Fruit fly (Drosophila melanogaster) whole organism, adult: ENCODE data around the gene CG15578.

Source experiments
- CG11617 ChIP-seq: fragments of 200-800 bp; sonication (Bioruptor generic); optimal IDR thresholded peaks from 2 replicates; lab custom pipeline; 2017; ENCODE audit warnings: mild to moderate bottlenecking, missing biosample characterization, missing genetic modification reagents, missing genetic modification characterization
- CG12768 ChIP-seq: fragments of 200-800 bp; sonication (Bioruptor generic); optimal IDR thresholded peaks from 2 replicates; lab custom pipeline; 2017; ENCODE audit warnings: missing biosample characterization, missing genetic modification characterization, mild to moderate bottlenecking, moderate library complexity, missing genetic modification reagents
- CG14711 ChIP-seq: fragments of 200-800 bp; sonication (Bioruptor generic); optimal IDR thresholded peaks from 2 replicates; lab custom pipeline; 2018; ENCODE audit warnings: missing biosample characterization, mild to moderate bottlenecking, missing genetic modification characterization, moderate library complexity
- CG1620 ChIP-seq: fragments of 200-800 bp; sonication (Bioruptor generic); optimal IDR thresholded peaks from 2 replicates; lab custom pipeline; 2016; ENCODE audit warnings: missing biosample characterization, missing genetic modification characterization
- CG33017 ChIP-seq: fragments of 200-800 bp; sonication (Bioruptor generic); optimal IDR thresholded peaks from 2 replicates; lab custom pipeline; 2018; ENCODE audit warnings: missing biosample characterization, mild to moderate bottlenecking, missing genetic modification characterization, moderate library complexity
- CG5204 ChIP-seq: fragments of 200-800 bp; sonication (Bioruptor generic); optimal IDR thresholded peaks from 2 replicates; lab custom pipeline; 2016; ENCODE audit warnings: missing biosample characterization, missing genetic modification characterization
- CG7045 ChIP-seq: fragments of 200-800 bp; sonication (Bioruptor generic); optimal IDR thresholded peaks from 2 replicates; lab custom pipeline; 2017; ENCODE audit warnings: missing biosample characterization, mild to moderate bottlenecking, missing genetic modification characterization
- CG7101 ChIP-seq: fragments of 200-800 bp; sonication (Bioruptor generic); optimal IDR thresholded peaks from 2 replicates; lab custom pipeline; 2018; ENCODE audit warnings: missing biosample characterization, mild to moderate bottlenecking, missing genetic modification characterization, moderate library complexity
- Clk ChIP-seq: fragments of 200-800 bp; sonication (Bioruptor generic); optimal IDR thresholded peaks from 2 replicates; lab custom pipeline; 2017; ENCODE audit warnings: missing biosample characterization, missing genetic modification characterization
- Crg-1 ChIP-seq: fragments of 200-800 bp; sonication (Bioruptor generic); optimal IDR thresholded peaks from 2 replicates; lab custom pipeline; 2016; ENCODE audit warnings: missing biosample characterization, missing genetic modification characterization
- Hr96 ChIP-seq: fragments of 200-800 bp; sonication (Bioruptor generic); optimal IDR thresholded peaks from 2 replicates; lab custom pipeline; 2016; ENCODE audit warnings: missing biosample characterization, missing genetic modification characterization
- Mnt ChIP-seq: fragments of 200-800 bp; sonication (Bioruptor generic); optimal IDR thresholded peaks from 2 replicates; lab custom pipeline; 2016; ENCODE audit warnings: missing biosample characterization, mild to moderate bottlenecking, missing genetic modification characterization
- bab1 ChIP-seq: fragments of 200-800 bp; sonication (Bioruptor generic); optimal IDR thresholded peaks from 3 replicates; lab custom pipeline; 2019; ENCODE audit warnings: missing biosample characterization, mild to moderate bottlenecking, missing genetic modification characterization, moderate library complexity
- cic ChIP-seq: fragments of 200-800 bp; sonication (Bioruptor generic); optimal IDR thresholded peaks from 2 replicates; lab custom pipeline; 2017; ENCODE audit warnings: missing biosample characterization, mild to moderate bottlenecking, missing genetic modification characterization, moderate library complexity
- cnc ChIP-seq, 2 experiments: fragments of >200 bp; optimal IDR thresholded peaks; 2 replicates each; lab custom pipeline; 2017
- kay ChIP-seq: fragments of 200-800 bp; sonication (Bioruptor generic); peaks from one replicate; lab custom pipeline; 2016; ENCODE audit warnings: missing biosample characterization, missing genetic modification characterization, borderline replicate concordance
- ovo ChIP-seq: fragments of 200-800 bp; sonication (Bioruptor generic); optimal IDR thresholded peaks from 2 replicates; lab custom pipeline; 2016; ENCODE audit warnings: missing biosample characterization, missing genetic modification characterization
- pad ChIP-seq: fragments of 200-800 bp; sonication (Bioruptor generic); optimal IDR thresholded peaks from 3 replicates; lab custom pipeline; 2017; ENCODE audit warnings: missing biosample characterization, missing genetic modification characterization, mild to moderate bottlenecking, moderate library complexity, missing genetic modification reagents
- tj ChIP-seq: fragments of 200-800 bp; sonication (Bioruptor generic); optimal IDR thresholded peaks from 3 replicates; lab custom pipeline; 2017; ENCODE audit warnings: missing biosample characterization, mild to moderate bottlenecking, missing genetic modification characterization, moderate library complexity
- toe ChIP-seq: fragments of 200-800 bp; sonication (Bioruptor generic); optimal IDR thresholded peaks from 2 replicates; lab custom pipeline; 2016; ENCODE audit warnings: missing biosample characterization, missing genetic modification characterization

CG15578 gene

dm6 chrX:4264319-4264718 is 13.4 kb downstream of the CG15578 start:
- TF ChIP-seq tj (GFP tag; lab: Kevin White, UChicago) (no peak), CG1620 (GFP tag; lab: Kevin White, UChicago) (no peak), CG12768 (no peak)

- no peak for TF ChIP-seq CG1620 (GFP tag; lab: Kevin White, UChicago)
- TF ChIP-seq Crg-1 (GFP tag; lab: Kevin White, UChicago), result no peak
- TF ChIP-seq Clk (GFP tag; lab: Kevin White, UChicago), result no peak
- no peak for TF ChIP-seq bab1
- no peak for TF ChIP-seq kay (GFP tag; lab: Kevin White, UChicago)
These were observed 15.1 kb downstream of the CG15578 start for dm6 chrX:4262661-4263060.

dm6 chrX:4252690-4253089 is 25.1 kb downstream of the CG15578 start, which contains the start of gene CG15576:
Gene CG15576 (minus strand): TSS chrX:4252790.
- TF ChIP-seq ovo (GFP tag; lab: Kevin White, UChicago), result no peak

- no peak for TF ChIP-seq Crg-1 (GFP tag; lab: Kevin White, UChicago)
- TF ChIP-seq Clk (GFP tag; lab: Kevin White, UChicago), result no peak
- TF ChIP-seq CG7045 (GFP tag; lab: Kevin White, UChicago), result no peak
- no peak for TF ChIP-seq CG1620 (GFP tag; lab: Kevin White, UChicago)
- TF ChIP-seq tj (GFP tag; lab: Kevin White, UChicago), result no peak
- no peak for TF ChIP-seq Mnt
- no peak for TF ChIP-seq pad (GFP tag; lab: Kevin White, UChicago)
- TF ChIP-seq toe (GFP tag; lab: Kevin White, UChicago), result no peak
- no peak for TF ChIP-seq ovo (GFP tag; lab: Kevin White, UChicago)
- no peak for TF ChIP-seq CG14711 (tag; lab: Kevin White, UChicago)
- TF ChIP-seq bab1, result no peak
- TF ChIP-seq Hr96, result no peak
- TF ChIP-seq CG11617 (GFP tag; lab: Kevin White, UChicago), result no peak
- no peak for TF ChIP-seq CG33017 (tag; lab: Kevin White, UChicago)
- no peak for TF ChIP-seq cnc (optimal IDR thresholded peaks at IDR 0.05; lab: Kevin White, UChicago)
- no peak for TF ChIP-seq cic (GFP tag; lab: Kevin White, UChicago)
These were observed 29.7 kb downstream of the CG15578 start, which contains the start of gene CG43135 for dm6 chrX:4248077-4248476. Gene CG43135 (plus strand): TSS chrX:4248377.

- TF ChIP-seq pad (GFP tag; lab: Kevin White, UChicago), result no peak
These were observed 30.7 kb downstream of the CG15578 start, which contains the start of gene CG43134 for dm6 chrX:4247013-4247412. Gene CG43134 (plus strand): TSS chrX:4247313.

- no peak for TF ChIP-seq CG7101 (tag; lab: Kevin White, UChicago)
- no peak for TF ChIP-seq cic (GFP tag; lab: Kevin White, UChicago)
- TF ChIP-seq CG1620 (GFP tag; lab: Kevin White, UChicago), result no peak
- no peak for TF ChIP-seq CG5204 (GFP tag; lab: Kevin White, UChicago)
These were observed 31.7 kb downstream of the CG15578 start, which contains the start of gene Muc4B for dm6 chrX:4246039-4246438. Gene Muc4B (minus strand): TSS chrX:4246139.

- no peak for TF ChIP-seq CG11617 (GFP tag; lab: Kevin White, UChicago)
- TF ChIP-seq ovo (GFP tag; lab: Kevin White, UChicago), result no peak
- no peak for TF ChIP-seq Clk (GFP tag; lab: Kevin White, UChicago)
- TF ChIP-seq bab1, result no peak
- TF ChIP-seq CG1620 (GFP tag; lab: Kevin White, UChicago), result no peak
- TF ChIP-seq CG12768, result no peak
- TF ChIP-seq Mnt, result no peak
These were observed 35.0 kb downstream of the CG15578 start, which contains the start of gene Femcoat for dm6 chrX:4242726-4243125. Gene Femcoat (minus strand): TSS chrX:4242826.

- TF ChIP-seq kay (GFP tag; lab: Kevin White, UChicago) (no peak), cnc (optimal IDR thresholded peaks at IDR 0.05; lab: Kevin White, UChicago) (no peak), CG7045 (GFP tag; lab: Kevin White, UChicago) (no peak), CG12768 (no peak), ovo (GFP tag; lab: Kevin White, UChicago) (no peak), CG14711 (tag; lab: Kevin White, UChicago) (no peak), CG1620 (GFP tag; lab: Kevin White, UChicago) (no peak), Hr96 (no peak), tj (GFP tag; lab: Kevin White, UChicago) (no peak), pad (GFP tag; lab: Kevin White, UChicago) (no peak), Clk (GFP tag; lab: Kevin White, UChicago) (no peak), CG7101 (tag; lab: Kevin White, UChicago) (no peak), CG11617 (GFP tag; lab: Kevin White, UChicago) (no peak), Crg-1 (GFP tag; lab: Kevin White, UChicago) (no peak), Mnt (no peak), toe (GFP tag; lab: Kevin White, UChicago) (no peak), CG33017 (tag; lab: Kevin White, UChicago) (no peak)
These were observed 37.6 kb downstream of the CG15578 start for dm6 chrX:4240146-4240545.
